Fruit fly (Drosophila melanogaster): Measurements from ENCODE around the gene pHCl-2.

dm6 chr3R:31263934-31264333 lies 41.2 kb downstream of the pHCl-2 start:
- TF ChIP-seq Myc (optimal IDR thresholded peaks at IDR 0.05) (peak; percentile 21), ey (GFP tag; optimal IDR thresholded peaks at IDR 0.05) (no peak), N (GFP tag; optimal IDR thresholded peaks at IDR 0.05) (no peak), Sp1 (GFP tag; optimal IDR thresholded peaks at IDR 0.05) (no peak), fru (GFP tag; optimal IDR thresholded peaks at IDR 0.05) (no peak), usp (GFP tag; optimal IDR thresholded peaks at IDR 0.05) (no peak), OdsH (GFP tag; optimal IDR thresholded peaks at IDR 0.05) (no peak), h (GFP tag; optimal IDR thresholded peaks at IDR 0.05) (no peak), Hr83 (GFP tag; optimal IDR thresholded peaks at IDR 0.05; ENCODE audit: poor library complexity, severe bottlenecking) (no peak), psq (GFP tag; optimal IDR thresholded peaks at IDR 0.05) (no peak), Dif (GFP tag; optimal IDR thresholded peaks at IDR 0.05; ENCODE audit: partially characterized antibody) (no peak)

Data from whole organism, wandering third instar larva.